Worm (Caenorhabditis elegans): ENCODE results near the gene dct-15.

DNA sequence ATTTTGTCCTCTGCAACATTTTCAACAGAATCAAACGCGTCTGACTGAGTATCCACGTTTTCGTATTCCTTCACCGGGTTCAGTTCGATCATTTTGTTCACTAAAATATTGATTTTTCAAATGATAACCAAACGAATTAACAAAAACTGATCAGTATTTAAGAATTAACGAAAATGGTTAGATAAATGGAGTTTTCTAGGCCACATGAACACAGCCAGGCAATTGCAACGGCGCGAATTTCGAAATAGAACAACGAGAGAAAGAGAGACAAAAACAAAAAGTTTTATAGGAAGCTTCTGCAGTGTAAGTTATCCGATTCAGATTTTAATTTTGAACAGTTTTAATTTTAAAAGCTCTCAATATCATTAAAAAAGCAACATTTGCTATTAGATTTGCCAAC lies 33.0 kb downstream of the dct-15 start, which contains the start of gene sna-2:
- TF ChIP-seq dao-5 (tag; optimal IDR thresholded peaks at IDR 0.05) (no peak), W03F9.2 (tag; optimal IDR thresholded peaks at IDR 0.05) (no peak)
